Worm (Caenorhabditis elegans) whole organism, late embryonic: ENCODE measurements around the gene puf-7.

Source experiments
- T23F11.4 ChIP-seq: fragments of 200-800 bp; sonication (Bioruptor generic); optimal IDR thresholded peaks from 2 replicates; lab custom pipeline; 2018; ENCODE audit warnings: mild to moderate bottlenecking, missing genetic modification characterization, missing compliant biosample characterization
- Y22D7AL.16 ChIP-seq: sonication (generic microtip); optimal IDR thresholded peaks from 2 replicates; lab custom pipeline; 2016; ENCODE audit warnings: missing genetic modification characterization, missing compliant biosample characterization
- ahr-1 ChIP-seq: sonication (generic microtip); optimal IDR thresholded peaks from 2 replicates; lab custom pipeline; 2016; ENCODE audit warnings: missing genetic modification characterization, missing compliant biosample characterization
- ceh-18 ChIP-seq: sonication (generic microtip); optimal IDR thresholded peaks from 2 replicates; lab custom pipeline; 2016; ENCODE audit warnings: missing genetic modification characterization, missing compliant biosample characterization
- ceh-19 ChIP-seq: fragments of 200-800 bp; sonication (Bioruptor generic); optimal IDR thresholded peaks from 2 replicates; lab custom pipeline; 2018; ENCODE audit warnings: mild to moderate bottlenecking, missing genetic modification characterization, missing compliant biosample characterization
- ceh-22 ChIP-seq: sonication (generic microtip); optimal IDR thresholded peaks from 2 replicates; lab custom pipeline; 2017; ENCODE audit warnings: missing biosample characterization, missing genetic modification characterization
- ceh-24 ChIP-seq: sonication (generic microtip); optimal IDR thresholded peaks from 2 replicates; lab custom pipeline; 2016; ENCODE audit warnings: mild to moderate bottlenecking, missing genetic modification characterization, missing compliant biosample characterization
- ceh-30 ChIP-seq: fragments of 150-350 bp; optimal IDR thresholded peaks from 2 replicates; lab custom pipeline; 2014; ENCODE audit warnings: missing biosample characterization, missing genetic modification characterization
- ceh-48 ChIP-seq: sonication (generic microtip); optimal IDR thresholded peaks from 2 replicates; lab custom pipeline; 2016; ENCODE audit warnings: missing genetic modification characterization, inconsistent platforms, missing compliant biosample characterization
- elt-2 ChIP-seq: sonication (generic microtip); optimal IDR thresholded peaks from 2 replicates; lab custom pipeline; 2016; ENCODE audit warnings: missing genetic modification reagents, missing genetic modification characterization, missing compliant biosample characterization
- fax-1 ChIP-seq: sonication (generic microtip); optimal IDR thresholded peaks from 2 replicates; lab custom pipeline; 2016; ENCODE audit warnings: missing genotype, missing genetic modification characterization, missing compliant biosample characterization
- fkh-10 ChIP-seq: fragments of 150-350 bp; optimal IDR thresholded peaks from 2 replicates; lab custom pipeline; 2014; ENCODE audit warnings: missing biosample characterization, missing genetic modification reagents, missing genetic modification characterization
- fkh-6 ChIP-seq: sonication (generic microtip); optimal IDR thresholded peaks from 2 replicates; lab custom pipeline; 2016; ENCODE audit warnings: missing genetic modification characterization, missing compliant biosample characterization
- hlh-13 ChIP-seq: fragments of 200-800 bp; sonication (Bioruptor generic); optimal IDR thresholded peaks from 2 replicates; lab custom pipeline; 2018; ENCODE audit warnings: mild to moderate bottlenecking, missing genetic modification characterization, missing compliant biosample characterization
- hlh-15 ChIP-seq: sonication (generic microtip); optimal IDR thresholded peaks from 2 replicates; lab custom pipeline; 2016; ENCODE audit warnings: missing genetic modification characterization, missing compliant biosample characterization
- hlh-30 ChIP-seq: sonication (generic microtip); optimal IDR thresholded peaks from 2 replicates; lab custom pipeline; 2017; ENCODE audit warnings: antibody characterized with exemption, missing genetic modification characterization, missing compliant biosample characterization; ENCODE audit not compliant: insufficient read depth
- hlh-6 ChIP-seq: sonication (generic microtip); optimal IDR thresholded peaks from 2 replicates; lab custom pipeline; 2016; ENCODE audit warnings: missing genotype, missing genetic modification characterization, missing compliant biosample characterization
- lin-11 ChIP-seq: fragments of 200-800 bp; sonication (Bioruptor generic); optimal IDR thresholded peaks from 2 replicates; lab custom pipeline; 2018; ENCODE audit warnings: mild to moderate bottlenecking, missing genetic modification characterization, missing compliant biosample characterization
- nfya-1 ChIP-seq: sonication (generic microtip); optimal IDR thresholded peaks from 2 replicates; lab custom pipeline; 2017; ENCODE audit warnings: missing genetic modification characterization, mild to moderate bottlenecking, missing compliant biosample characterization, antibody characterized with exemption, moderate library complexity
- pag-3 ChIP-seq: sonication (generic microtip); optimal IDR thresholded peaks from 2 replicates; lab custom pipeline; 2016; ENCODE audit warnings: missing compliant biosample characterization, missing genetic modification characterization, borderline replicate concordance
- pat-9 ChIP-seq: fragments of 200-800 bp; sonication (Bioruptor generic); optimal IDR thresholded peaks from 2 replicates; lab custom pipeline; 2018; ENCODE audit warnings: mild to moderate bottlenecking, missing genetic modification characterization, moderate library complexity, missing compliant biosample characterization
- pax-1 ChIP-seq: fragments of 150-350 bp; optimal IDR thresholded peaks from 2 replicates; lab custom pipeline; 2014; ENCODE audit warnings: missing biosample characterization, missing genetic modification characterization
- pha-2 ChIP-seq: sonication (generic microtip); optimal IDR thresholded peaks from 2 replicates; lab custom pipeline; 2017; ENCODE audit warnings: mild to moderate bottlenecking, missing genetic modification characterization, missing compliant biosample characterization
- pha-4 ChIP-seq: fragments of 150-350 bp; optimal IDR thresholded peaks from 2 replicates; lab custom pipeline; 2018; ENCODE audit warnings: missing biosample characterization, missing genetic modification reagents, missing genetic modification characterization
- pqm-1 ChIP-seq: sonication (generic microtip); optimal IDR thresholded peaks from 2 replicates; lab custom pipeline; 2016; ENCODE audit warnings: missing genetic modification characterization, missing compliant biosample characterization
- ref-2 ChIP-seq: sonication (generic microtip); optimal IDR thresholded peaks from 2 replicates; lab custom pipeline; 2016; ENCODE audit warnings: missing genetic modification characterization, missing compliant biosample characterization
- sox-2 ChIP-seq: fragments of 200-800 bp; sonication (Bioruptor generic); IDR thresholded peaks from 2 replicates; pipeline ENCODE4 v1.3.6; 2022; ENCODE audit warnings: missing genetic modification reagents, missing genetic modification characterization, missing compliant biosample characterization
- tbx-2 ChIP-seq: sonication (generic microtip); optimal IDR thresholded peaks from 2 replicates; lab custom pipeline; 2016; ENCODE audit warnings: missing genetic modification characterization, missing compliant biosample characterization
- unc-42 ChIP-seq: sonication (generic microtip); optimal IDR thresholded peaks from 2 replicates; lab custom pipeline; 2016; ENCODE audit warnings: missing genotype, missing genetic modification characterization, missing compliant biosample characterization
- unc-55 ChIP-seq: sonication (generic microtip); optimal IDR thresholded peaks from 2 replicates; lab custom pipeline; 2017; ENCODE audit warnings: missing biosample characterization, missing genetic modification reagents, missing genetic modification characterization
- zip-5 ChIP-seq: sonication (generic microtip); optimal IDR thresholded peaks from 2 replicates; lab custom pipeline; 2016; ENCODE audit warnings: missing genetic modification characterization, missing compliant biosample characterization

The puf-7 gene

ce11 chrIV:5493692-5494091 is 7.2 kb downstream of the puf-7 start, which contains the start of gene B0273.1:
Gene B0273.1, plus strand, starts transcription at chrIV:5493992.
- TF ChIP-seq fkh-10 (no peak), hlh-30 (tag; lab: Kevin White, UChicago) (no peak), ceh-18 (tag; lab: Kevin White, UChicago) (no peak), hlh-13 (GFP tag; lab: Kevin White, UChicago) (no peak), T23F11.4 (GFP tag; lab: Kevin White, UChicago) (no peak), pat-9 (tag; lab: Kevin White, UChicago) (no peak), ref-2 (tag; lab: Kevin White, UChicago) (no peak), lin-11 (tag; lab: Kevin White, UChicago) (no peak), zip-5 (tag; lab: Kevin White, UChicago) (no peak), nfya-1 (tag; lab: Kevin White, UChicago) (no peak), ceh-48 (tag; lab: Kevin White, UChicago) (no peak)

- TF ChIP-seq ceh-22 (tag; lab: Kevin White, UChicago) (no peak), pag-3 (tag; lab: Kevin White, UChicago) (no peak), lin-11 (tag; lab: Kevin White, UChicago) (no peak), pqm-1 (tag; lab: Kevin White, UChicago) (no peak), ceh-24 (tag; lab: Kevin White, UChicago) (no peak), hlh-6 (tag; lab: Kevin White, UChicago) (no peak), pax-1 (tag; lab: Kevin White, UChicago) (no peak), unc-42 (tag; lab: Kevin White, UChicago) (no peak), ceh-18 (tag; lab: Kevin White, UChicago) (no peak), elt-2 (tag; lab: Kevin White, UChicago) (no peak), ceh-19 (GFP tag; lab: Kevin White, UChicago) (no peak), ceh-30 (tag; lab: Kevin White, UChicago) (no peak), pha-2 (no peak), fax-1 (tag; lab: Kevin White, UChicago) (no peak), hlh-15 (tag; lab: Kevin White, UChicago) (no peak), ahr-1 (tag; lab: Kevin White, UChicago) (no peak), ceh-48 (tag; lab: Kevin White, UChicago) (no peak), sox-2 (GFP tag; lab: Robert Waterston, UW) (no peak)
These were observed 7.6 kb downstream of the puf-7 start for ce11 chrIV:5494099-5494498.

DNA sequence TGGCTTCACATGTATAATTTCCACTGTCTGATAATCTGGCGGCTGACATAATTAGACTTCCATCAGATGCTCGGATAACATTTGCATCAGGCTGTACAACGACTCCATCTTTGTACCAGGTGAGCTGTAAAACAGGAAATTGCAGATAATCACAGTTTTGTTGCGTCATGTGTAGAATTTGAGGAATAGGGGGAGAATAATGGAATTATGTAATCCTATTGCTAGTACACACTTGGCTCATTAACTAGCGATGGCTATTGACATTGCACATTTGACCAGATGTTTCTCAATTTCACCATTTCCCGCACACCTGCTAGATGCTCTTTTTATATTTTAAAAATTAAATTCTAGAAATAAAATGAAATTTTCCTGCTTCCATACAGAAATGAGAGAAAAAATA is 14.9 kb downstream of the puf-7 start:
- TF ChIP-seq Y22D7AL.16 (tag; lab: Kevin White, UChicago) (no peak), ref-2 (tag; lab: Kevin White, UChicago) (no peak), pqm-1 (tag; lab: Kevin White, UChicago) (no peak), hlh-6 (tag; lab: Kevin White, UChicago) (no peak), pha-4 (tag; lab: Kevin White, UChicago) (no peak), unc-42 (tag; lab: Kevin White, UChicago) (peak; percentile 58)
- TF ChIP-seq, all 69 proteins: peak for 1

ce11 chrIV:5502610-5503009 is 16.1 kb downstream of the puf-7 start:
- no peak for TF ChIP-seq tbx-2 (tag; lab: Kevin White, UChicago)
- no peak for TF ChIP-seq hlh-15 (tag; lab: Kevin White, UChicago)
- TF ChIP-seq fkh-6 = no peak
- TF ChIP-seq ceh-24 (tag; lab: Kevin White, UChicago) = no peak
- TF ChIP-seq fax-1 (tag; lab: Kevin White, UChicago) = no peak
- TF ChIP-seq unc-42 (tag; lab: Kevin White, UChicago) = peak; percentile 33
- TF ChIP-seq hlh-30 (tag; lab: Kevin White, UChicago) = no peak
- peak; percentile 1 for TF ChIP-seq nfya-1 (tag; lab: Kevin White, UChicago)
- no peak for TF ChIP-seq pha-2

DNA sequence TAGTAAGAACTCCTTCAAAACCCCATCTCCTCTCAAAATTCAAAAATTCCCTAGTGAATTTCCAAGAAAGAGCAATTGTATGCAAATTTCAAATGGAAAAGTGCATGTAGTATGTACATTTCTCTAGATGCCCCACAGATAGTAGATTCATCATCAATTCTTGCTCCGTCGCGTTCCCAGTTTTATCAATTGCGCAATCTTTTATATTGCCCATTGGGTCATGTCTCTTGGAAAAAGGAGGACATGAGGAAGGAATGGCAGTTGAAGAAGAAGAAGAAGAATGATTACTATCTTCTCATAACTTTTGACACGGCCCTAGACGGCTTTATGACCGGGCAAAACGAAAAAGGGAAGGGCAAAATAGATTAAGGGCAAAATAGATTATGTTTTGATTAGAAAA is 20.1 kb downstream of the puf-7 start:
- TF ChIP-seq elt-2 (tag; lab: Kevin White, UChicago) (peak; percentile 55), unc-55 (peak; percentile 25), fax-1 (tag; lab: Kevin White, UChicago) (no peak)
